Fruit fly (Drosophila melanogaster) whole organism, wandering third instar larva: ENCODE results near the gene SuUR.

ENCODE experiments used
- CG9705 ChIP-seq: fragments of 200-800 bp; sonication (Bioruptor generic); optimal IDR thresholded peaks from 2 replicates; lab custom pipeline; 2018; ENCODE audit warnings: missing biosample characterization, mild to moderate bottlenecking, missing genetic modification characterization
- CrebA ChIP-seq: fragments of 200-800 bp; sonication (Bioruptor generic); optimal IDR thresholded peaks from 2 replicates; lab custom pipeline; 2016; ENCODE audit warnings: missing biosample characterization, mild to moderate bottlenecking, missing genetic modification characterization, borderline replicate concordance
- Dif ChIP-seq: fragments of 200-275, 200-300 bp; sonication (Bioruptor generic); optimal IDR thresholded peaks from 2 replicates; lab custom pipeline; 2018; ENCODE audit warnings: missing biosample characterization, missing genetic modification characterization; ENCODE audit not compliant: partially characterized antibody
- Hr83 ChIP-seq: fragments of 200-300 bp; sonication (Bioruptor generic); optimal IDR thresholded peaks from 2 replicates; lab custom pipeline; 2016; ENCODE audit warnings: missing biosample characterization, mild to moderate bottlenecking, missing genetic modification characterization, moderate library complexity; ENCODE audit not compliant: poor library complexity, severe bottlenecking
- OdsH ChIP-seq: fragments of 200-800 bp; sonication (Bioruptor generic); optimal IDR thresholded peaks from 2 replicates; lab custom pipeline; 2016; ENCODE audit warnings: missing biosample characterization, mild to moderate bottlenecking, missing genetic modification characterization
- Rel ChIP-seq, 2 experiments: fragments of 200-800 bp; sonication (Bioruptor generic) in 1 of 2; optimal IDR thresholded peaks; 2 replicates in 1 of 2; 3 replicates in 1 of 2; lab custom pipeline; 2016 to 2019; ENCODE audit warnings: mild to moderate bottlenecking in 2 of 2, missing biosample characterization in 2 of 2, missing genetic modification characterization in 2 of 2, moderate library complexity in 1 of 2
- dl ChIP-seq, 2 experiments: fragments of 175-275, 200-275 bp in 1 of 2; fragments of 200-275 bp in 1 of 2; sonication (Bioruptor generic); optimal IDR thresholded peaks; lab custom pipeline; 2018; ENCODE audit warnings: mild to moderate bottlenecking in 2 of 2, missing biosample characterization in 2 of 2, missing genetic modification characterization in 2 of 2, moderate library complexity in 2 of 2; ENCODE audit not compliant: partially characterized antibody in 2 of 2, insufficient read depth in 1 of 2
- pan ChIP-seq: fragments of >200 bp; optimal IDR thresholded peaks from 2 replicates; lab custom pipeline; 2017
- psq ChIP-seq: fragments of 200-800 bp; sonication (Bioruptor generic); optimal IDR thresholded peaks from 3 replicates; lab custom pipeline; 2017; ENCODE audit warnings: missing biosample characterization, mild to moderate bottlenecking, missing genetic modification characterization, moderate library complexity

dm6 chr3L:11065850-11066249 lies 1.1 kb downstream of the SuUR start:
- TF ChIP-seq psq (no peak), Hr83 (GFP tag; lab: Kevin White, UChicago) (no peak), OdsH (GFP tag; lab: Kevin White, UChicago) (no peak), Dif (GFP tag; lab: Kevin White, UChicago) (no peak), Rel (GFP tag; optimal IDR thresholded peaks at IDR 0.05; lab: Kevin White, UChicago) (no peak), Rel (tag; optimal IDR thresholded peaks at IDR 0.05; lab: Kevin White, UChicago) (peak; percentile 34), pan (lab: Kevin White, UChicago) (no peak), dl (GFP tag; optimal IDR thresholded peaks at IDR 0.05; lab: Kevin White, UChicago; ENCODE audit: insufficient read depth in 1 of 2, partially characterized antibody in 2 of 2) (no peak), CrebA (GFP tag; lab: Kevin White, UChicago) (no peak), CG9705 (GFP tag; lab: Kevin White, UChicago) (no peak)
